Worm (Caenorhabditis elegans): Measurements from ENCODE around the gene lsm-7.
A peak's percentile ranks its signal among the peaks of the same experiment; 100 is the strongest.

lsm-7 gene

ce11 chrIV:10935853-10936491 lies 2.7 kb downstream of the lsm-7 start, which contains the start of gene lgg-2 (continued):
- TF ChIP-seq ama-1 (optimal IDR thresholded peaks at IDR 0.05) (no peak), ama-1 (GFP tag; optimal IDR thresholded peaks at IDR 0.05) (no peak), F55B11.4 (tag; optimal IDR thresholded peaks at IDR 0.05; ENCODE audit: borderline replicate concordance, insufficient read depth) (no peak), bed-2 (GFP tag; IDR thresholded peaks at IDR 0.05) (no peak), Y53F4B.3 (GFP tag; IDR thresholded peaks at IDR 0.05) (no peak), tbx-9 (tag; optimal IDR thresholded peaks at IDR 0.05; ENCODE audit: borderline replicate concordance) (no peak), ets-4 (GFP tag; optimal IDR thresholded peaks at IDR 0.05) (peak; percentile 48), lsl-1 (GFP tag; optimal IDR thresholded peaks at IDR 0.05) (no peak), lin-26 (GFP tag; IDR thresholded peaks at IDR 0.05) (peak; percentile 52; the same call in 1 of the 2 replicates), K11D2.4 (GFP tag; IDR thresholded peaks at IDR 0.05) (peak; percentile 91), F39B2.1 (GFP tag; IDR thresholded peaks at IDR 0.05) (no peak), gei-17 (GFP tag; optimal IDR thresholded peaks at IDR 0.05) (peak; percentile 67), mxl-1 (tag; optimal IDR thresholded peaks at IDR 0.05) (peak; percentile 23), atf-7 (tag; optimal IDR thresholded peaks at IDR 0.05) (peak; percentile 87), T26A5.8 (tag; optimal IDR thresholded peaks at IDR 0.05) (no peak), zfh-2 (GFP tag; conservative IDR thresholded peaks at IDR 0.05) (peak; percentile 75), lin-40 (tag; optimal IDR thresholded peaks at IDR 0.05) (peak; percentile 95), cebp-1 (GFP tag; IDR thresholded peaks at IDR 0.05) (peak; percentile 44; the same call in 1 of the 2 replicates), cebp-1 (tag; optimal IDR thresholded peaks at IDR 0.05) (peak; percentile 92), ceh-79 (tag; optimal IDR thresholded peaks at IDR 0.05) (no peak), K12H6.12 (tag; optimal IDR thresholded peaks at IDR 0.05) (peak; percentile 68), attf-6 (GFP tag; IDR thresholded peaks at IDR 0.05) (no peak), ccch-3 (GFP tag; optimal IDR thresholded peaks at IDR 0.05) (no peak), egl-44 (GFP tag; IDR thresholded peaks at IDR 0.05) (0 out of 2 replicates have a peak, but pooled peaks have one; percentile 61), madf-3 (GFP tag; IDR thresholded peaks at IDR 0.05) (0 out of 2 replicates have a peak, but pooled peaks have one; percentile 64), nhr-90 (tag; optimal IDR thresholded peaks at IDR 0.05) (peak; percentile 61), mes-4 (tag; optimal IDR thresholded peaks at IDR 0.05) (no peak), athp-1 (tag; optimal IDR thresholded peaks at IDR 0.05) (no peak), F22D6.2 (tag; optimal IDR thresholded peaks at IDR 0.05) (peak; percentile 84), F23B12.7 (tag; optimal IDR thresholded peaks at IDR 0.05; ENCODE audit: insufficient read depth) (no peak), B0336.3 (GFP tag; IDR thresholded peaks at IDR 0.05) (peak; percentile 67; the same call in 1 of the 2 replicates), tlf-1 (GFP tag; optimal IDR thresholded peaks at IDR 0.05) (peak; percentile 86), ceh-91 (GFP tag; IDR thresholded peaks at IDR 0.05) (no peak), him-1 (tag; optimal IDR thresholded peaks at IDR 0.05) (no peak), Y67H2A.10 (GFP tag; conservative IDR thresholded peaks at IDR 0.05) (peak; percentile 73), hsf-1 (GFP tag; IDR thresholded peaks at IDR 0.05) (no peak), Y53G8AR.9 (GFP tag; conservative IDR thresholded peaks at IDR 0.05) (peak; percentile 83), ztf-28 (GFP tag; IDR thresholded peaks at IDR 0.05) (no peak), F33H1.4 (GFP tag; IDR thresholded peaks at IDR 0.05) (peak; percentile 32), aptf-3 (GFP tag; IDR thresholded peaks at IDR 0.05) (no peak), ceh-58 (GFP tag; IDR thresholded peaks at IDR 0.05) (no peak), hlh-12 (tag; optimal IDR thresholded peaks at IDR 0.05) (no peak), ceh-27 (GFP tag; optimal IDR thresholded peaks at IDR 0.05) (peak; percentile 94), F57A8.1 (GFP tag; optimal IDR thresholded peaks at IDR 0.05) (no peak), nhr-179 (tag; optimal IDR thresholded peaks at IDR 0.05) (no peak), hmg-1.2 (GFP tag; IDR thresholded peaks at IDR 0.05) (peak; percentile 85), hrde-1 (tag; optimal IDR thresholded peaks at IDR 0.05; ENCODE audit: borderline replicate concordance) (no peak), dox-1 (GFP tag; IDR thresholded peaks at IDR 0.05) (peak; percentile 76), C06A6.2 (GFP tag; conservative IDR thresholded peaks at IDR 0.05) (peak; percentile 90)

All from whole organism, young adult.